Worm (Caenorhabditis elegans) whole organism, L1 larva: ENCODE measurements around the gene ora-1.

Experiments used
- C04F5.9 ChIP-seq: sonication (generic microtip); optimal IDR thresholded peaks from 2 replicates; lab custom pipeline; 2016; ENCODE audit warnings: missing genetic modification characterization, missing compliant biosample characterization
- C16A3.4 ChIP-seq: fragments of 150-350 bp; optimal IDR thresholded peaks from 2 replicates; lab custom pipeline; 2014; ENCODE audit warnings: missing biosample characterization, missing genetic modification characterization
- Y116A8C.19 ChIP-seq: sonication (generic microtip); optimal IDR thresholded peaks from 2 replicates; lab custom pipeline; 2016; ENCODE audit warnings: missing compliant biosample characterization, missing genetic modification characterization, borderline replicate concordance
- blmp-1 ChIP-seq: fragments of 150-350 bp; optimal IDR thresholded peaks from 2 replicates; lab custom pipeline; 2014; ENCODE audit warnings: missing biosample characterization, missing genetic modification characterization
- ceh-63 ChIP-seq: fragments of 200-800 bp; sonication (Bioruptor generic); optimal IDR thresholded peaks from 2 replicates; lab custom pipeline; 2018; ENCODE audit warnings: mild to moderate bottlenecking, missing genetic modification characterization, missing compliant biosample characterization
- ceh-8 ChIP-seq: fragments of 200-800 bp; sonication (Bioruptor generic); optimal IDR thresholded peaks from 2 replicates; lab custom pipeline; 2018; ENCODE audit warnings: mild to moderate bottlenecking, missing genetic modification characterization, moderate library complexity, missing compliant biosample characterization
- ceh-82 ChIP-seq, 3 experiments: fragments of 150-350 bp in 1 of 3; sonication (generic microtip) in 2 of 3; optimal IDR thresholded peaks; 2 replicates each; lab custom pipeline; 2014 to 2017; ENCODE audit warnings: missing biosample characterization in 3 of 3, missing genetic modification characterization in 3 of 3
- ceh-88 ChIP-seq: fragments of 200-800 bp; sonication (Bioruptor generic); IDR thresholded peaks from 2 replicates; pipeline ENCODE4 v1.3.6; 2022; ENCODE audit warnings: missing genetic modification characterization, missing compliant biosample characterization
- ceh-90 ChIP-seq: sonication (generic microtip); optimal IDR thresholded peaks from 2 replicates; lab custom pipeline; 2016; ENCODE audit warnings: missing genetic modification characterization, missing compliant biosample characterization
- dpl-1 ChIP-seq, 3 experiments: fragments of 150-350 bp in 2 of 3; sonication (generic microtip) in 1 of 3; optimal IDR thresholded peaks; 2 replicates each; lab custom pipeline; 2014 to 2017; ENCODE audit warnings: missing biosample characterization in 3 of 3, missing genetic modification characterization in 3 of 3, missing genetic modification reagents in 3 of 3
- dsc-1 ChIP-seq: sonication (generic microtip); optimal IDR thresholded peaks from 2 replicates; lab custom pipeline; 2016; ENCODE audit warnings: mild to moderate bottlenecking, missing genetic modification characterization, missing compliant biosample characterization
- efl-1 ChIP-seq, 4 experiments: fragments of 150-350 bp; optimal IDR thresholded peaks in 3 of 4; peaks in 1 of 4; 1 replicate in 1 of 4; 2 replicates in 3 of 4; lab custom pipeline; 2014; ENCODE audit warnings: missing biosample characterization in 2 of 4, missing genetic modification characterization in 2 of 4, missing genetic modification reagents in 2 of 4
- egl-13 ChIP-seq: sonication (generic microtip); optimal IDR thresholded peaks from 2 replicates; lab custom pipeline; 2016; ENCODE audit warnings: missing genotype, missing genetic modification reagents, missing genetic modification characterization, missing compliant biosample characterization
- elt-2 ChIP-seq: sonication (generic microtip); optimal IDR thresholded peaks from 2 replicates; lab custom pipeline; 2016; ENCODE audit warnings: missing genetic modification characterization, mild to moderate bottlenecking, inconsistent platforms, missing compliant biosample characterization, missing genetic modification reagents
- fkh-10 ChIP-seq: sonication (generic microtip); optimal IDR thresholded peaks from 2 replicates; lab custom pipeline; 2017; ENCODE audit warnings: missing biosample characterization, missing genetic modification reagents, missing genetic modification characterization
- fkh-4 ChIP-seq: sonication (generic microtip); optimal IDR thresholded peaks from 2 replicates; lab custom pipeline; 2016; ENCODE audit warnings: missing compliant biosample characterization, missing genetic modification characterization, borderline replicate concordance
- fkh-8 ChIP-seq: sonication (generic microtip); optimal IDR thresholded peaks from 2 replicates; lab custom pipeline; 2016; ENCODE audit warnings: mild to moderate bottlenecking, missing genetic modification characterization, missing compliant biosample characterization
- fos-1 ChIP-seq: fragments of 150-350 bp; optimal IDR thresholded peaks from 2 replicates; lab custom pipeline; 2014; ENCODE audit warnings: missing biosample characterization, missing genetic modification characterization
- grh-1 ChIP-seq: fragments of 200-800 bp; sonication (Bioruptor generic); IDR thresholded peaks from 2 replicates; pipeline ENCODE4 v1.3.6; 2022; ENCODE audit warnings: missing genetic modification reagents, missing genetic modification characterization, missing compliant biosample characterization
- hlh-4 ChIP-seq: sonication (generic microtip); optimal IDR thresholded peaks from 2 replicates; lab custom pipeline; 2016; ENCODE audit warnings: mild to moderate bottlenecking, missing genetic modification characterization, missing compliant biosample characterization
- irx-1 ChIP-seq: sonication (generic microtip); optimal IDR thresholded peaks from 2 replicates; lab custom pipeline; 2016; ENCODE audit warnings: missing genetic modification characterization, missing compliant biosample characterization
- isw-1 ChIP-seq: fragments of 200-800 bp; sonication (Bioruptor generic); IDR thresholded peaks from 2 replicates; pipeline ENCODE4 v1.3.6; 2022; ENCODE audit warnings: missing genetic modification characterization, missing compliant biosample characterization
- jun-1 ChIP-seq: fragments of 150-350 bp; optimal IDR thresholded peaks from 2 replicates; lab custom pipeline; 2014; ENCODE audit warnings: missing biosample characterization, missing genetic modification reagents, missing genetic modification characterization
- lin-13 ChIP-seq: fragments of 150-350 bp; optimal IDR thresholded peaks from 2 replicates; lab custom pipeline; 2014; ENCODE audit warnings: missing biosample characterization, missing genetic modification reagents, missing genetic modification characterization
- lin-14 ChIP-seq: fragments of 200-800 bp; sonication (Bioruptor generic); optimal IDR thresholded peaks from 2 replicates; lab custom pipeline; 2018; ENCODE audit warnings: mild to moderate bottlenecking, missing genetic modification characterization, moderate library complexity, missing compliant biosample characterization
- lin-15B ChIP-seq: fragments of 150-350 bp; sonication (generic microtip); optimal IDR thresholded peaks from 3 replicates; lab custom pipeline; 2014; ENCODE audit warnings: missing biosample characterization, missing genetic modification characterization
- lin-35 ChIP-seq, 2 experiments: fragments of 150-350 bp; optimal IDR thresholded peaks; 2 replicates each; lab custom pipeline; 2014; ENCODE audit warnings: missing biosample characterization in 2 of 2, missing genetic modification characterization in 2 of 2, missing genetic modification reagents in 2 of 2
- lir-3 ChIP-seq: sonication (generic microtip); optimal IDR thresholded peaks from 2 replicates; lab custom pipeline; 2016; ENCODE audit warnings: mild to moderate bottlenecking, missing genetic modification characterization, moderate library complexity, missing compliant biosample characterization; ENCODE audit not compliant: poor library complexity
- lsy-2 ChIP-seq, 2 experiments: fragments of 150-350 bp; optimal IDR thresholded peaks; 2 replicates each; lab custom pipeline; 2014; ENCODE audit warnings: missing biosample characterization in 2 of 2, missing genetic modification characterization in 2 of 2
- mab-9 ChIP-seq: fragments of 200-800 bp; sonication (Bioruptor generic); IDR thresholded peaks from 2 replicates; pipeline ENCODE4 v1.3.6; 2022; ENCODE audit warnings: missing genetic modification reagents, missing genetic modification characterization, missing compliant biosample characterization
- mdl-1 ChIP-seq, 2 experiments: fragments of 150-350 bp; optimal IDR thresholded peaks; 2 replicates each; lab custom pipeline; 2014 to 2017; ENCODE audit warnings: missing biosample characterization in 2 of 2, missing genetic modification characterization in 2 of 2, inconsistent platforms in 1 of 2
- mep-1 ChIP-seq: fragments of 150-350 bp; optimal IDR thresholded peaks from 2 replicates; lab custom pipeline; 2014; ENCODE audit warnings: missing biosample characterization, missing genetic modification characterization
- nhr-19 ChIP-seq: fragments of 200-800 bp; sonication (Bioruptor generic); conservative IDR thresholded peaks from 2 replicates; pipeline ENCODE4 v1.3.6; 2022; ENCODE audit warnings: missing genetic modification characterization, missing compliant biosample characterization
- nhr-20 ChIP-seq: sonication (generic microtip); optimal IDR thresholded peaks from 2 replicates; lab custom pipeline; 2016; ENCODE audit warnings: mild to moderate bottlenecking, missing genetic modification characterization, missing compliant biosample characterization
- nhr-47 ChIP-seq: sonication (generic microtip); optimal IDR thresholded peaks from 2 replicates; lab custom pipeline; 2016; ENCODE audit warnings: mild to moderate bottlenecking, missing genetic modification characterization, moderate library complexity, missing compliant biosample characterization
- nhr-71 ChIP-seq: sonication (generic microtip); optimal IDR thresholded peaks from 2 replicates; lab custom pipeline; 2016; ENCODE audit warnings: mild to moderate bottlenecking, missing genetic modification characterization, moderate library complexity, missing compliant biosample characterization
- nhr-77 ChIP-seq: fragments of 150-350 bp; optimal IDR thresholded peaks from 2 replicates; lab custom pipeline; 2014; ENCODE audit warnings: missing biosample characterization, missing genetic modification characterization
- nhr-85 ChIP-seq: sonication (generic microtip); peaks from one replicate; lab custom pipeline; 2016; ENCODE audit warnings: missing genetic modification characterization, inconsistent platforms, missing compliant biosample characterization
- nhr-90 ChIP-seq: sonication (generic microtip); optimal IDR thresholded peaks from 2 replicates; lab custom pipeline; 2016; ENCODE audit warnings: mild to moderate bottlenecking, missing genetic modification characterization, missing compliant biosample characterization; ENCODE audit not compliant: poor library complexity
- pax-3 ChIP-seq: fragments of 200-800 bp; sonication (Bioruptor generic); optimal IDR thresholded peaks from 2 replicates; lab custom pipeline; 2018; ENCODE audit warnings: mild to moderate bottlenecking, missing genetic modification characterization, moderate library complexity, missing compliant biosample characterization
- rnt-1 ChIP-seq: sonication (generic microtip); optimal IDR thresholded peaks from 2 replicates; lab custom pipeline; 2016; ENCODE audit warnings: mild to moderate bottlenecking, missing genetic modification characterization, moderate library complexity, missing compliant biosample characterization
- skn-1 ChIP-seq: fragments of 150-350 bp; optimal IDR thresholded peaks from 2 replicates; lab custom pipeline; 2014; ENCODE audit warnings: missing biosample characterization, missing genetic modification characterization
- snu-23 ChIP-seq: sonication (generic microtip); optimal IDR thresholded peaks from 2 replicates; lab custom pipeline; 2016; ENCODE audit warnings: missing genetic modification characterization, missing compliant biosample characterization
- sox-4 ChIP-seq: sonication (generic microtip); optimal IDR thresholded peaks from 2 replicates; lab custom pipeline; 2016; ENCODE audit warnings: missing genetic modification characterization, missing compliant biosample characterization
- swsn-7 ChIP-seq: sonication (generic microtip); optimal IDR thresholded peaks from 2 replicates; lab custom pipeline; 2016; ENCODE audit warnings: missing genetic modification characterization, missing compliant biosample characterization
- unc-86 ChIP-seq: sonication (generic microtip); optimal IDR thresholded peaks from 2 replicates; lab custom pipeline; 2016; ENCODE audit warnings: missing genetic modification characterization, missing compliant biosample characterization
- unc-98 ChIP-seq: fragments of 200-800 bp; sonication (Bioruptor generic); IDR thresholded peaks from 2 replicates; pipeline ENCODE4 v1.3.6; 2022; ENCODE audit warnings: missing genetic modification characterization, missing compliant biosample characterization
- vab-15 ChIP-seq: sonication (generic microtip); optimal IDR thresholded peaks from 2 replicates; lab custom pipeline; 2017; ENCODE audit warnings: missing genotype, mild to moderate bottlenecking, missing genetic modification characterization, missing compliant biosample characterization
- xbp-1 ChIP-seq: sonication (generic microtip); optimal IDR thresholded peaks from 2 replicates; lab custom pipeline; 2016; ENCODE audit warnings: missing genetic modification characterization, missing compliant biosample characterization
- ztf-11 ChIP-seq, 2 experiments: sonication (generic microtip); optimal IDR thresholded peaks; 2 replicates each; lab custom pipeline; 2016 to 2017; ENCODE audit warnings: missing genetic modification characterization in 2 of 2, missing biosample characterization in 1 of 2, missing compliant biosample characterization in 1 of 2

Gene ora-1

DNA sequence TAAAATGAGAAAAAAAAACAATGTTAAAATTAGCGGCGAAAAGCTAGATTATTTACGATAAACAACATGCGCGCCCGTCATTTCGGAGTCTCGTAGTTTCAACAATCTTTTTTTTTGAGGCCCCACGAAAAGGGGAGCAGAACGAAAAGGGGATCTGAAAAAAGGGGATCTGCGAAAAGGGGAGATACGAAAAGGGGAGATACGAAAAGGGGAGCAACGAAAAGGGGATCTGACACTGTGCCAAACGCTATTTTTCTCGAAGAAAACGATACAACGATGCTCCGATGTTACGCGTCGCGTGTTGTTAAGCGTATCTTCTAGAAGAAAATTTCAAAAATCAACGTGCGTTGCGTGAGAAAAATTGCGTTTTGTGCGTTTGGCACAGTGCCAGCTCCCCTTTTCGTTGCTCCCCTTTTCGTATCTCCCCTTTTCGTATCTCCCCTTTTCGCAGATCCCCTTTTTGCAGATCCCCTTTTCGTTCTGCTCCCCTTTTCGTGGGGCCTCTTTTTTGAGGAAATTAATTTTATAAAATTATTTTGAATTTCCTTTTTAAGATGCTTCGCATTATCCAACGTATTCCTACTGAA, 38.1 kb downstream of the ora-1 start, which contains the start of gene C26B2.7:
Gene C26B2.7, plus strand, starts transcription at position 549 of the 587 bp plus-strand sequence.
- peak; percentile 41 for TF ChIP-seq C16A3.4 (tag; lab: Kevin White, UChicago)
- TF ChIP-seq C04F5.9 (tag; lab: Kevin White, UChicago), result peak; percentile 54
- TF ChIP-seq lin-15B, result peak; percentile 36
- peak; percentile 69 to 80 for TF ChIP-seq lsy-2 (tag; optimal IDR thresholded peaks at IDR 0.05; lab: Kevin White, UChicago)
- TF ChIP-seq snu-23 (GFP tag; lab: Kevin White, UChicago), result peak; percentile 82
- peak; percentile 5 for TF ChIP-seq elt-2 (tag; lab: Kevin White, UChicago)
- peak; percentile 47 to 82 (median 50) for TF ChIP-seq ceh-82 (tag; optimal IDR thresholded peaks at IDR 0.05; lab: Kevin White, UChicago)
- TF ChIP-seq swsn-7, result peak; percentile 81
- TF ChIP-seq nhr-85 (tag; lab: Kevin White, UChicago), result peak; percentile 67
- peak; percentile 34 for TF ChIP-seq skn-1
- peak; percentile 54 for TF ChIP-seq ceh-63 (GFP tag; lab: Kevin White, UChicago)
- peak; percentile 82 for TF ChIP-seq nhr-90
- peak; percentile 69 to 82 for TF ChIP-seq efl-1 (optimal IDR thresholded peaks at IDR 0.05; lab: Kevin White, UChicago)
- TF ChIP-seq efl-1 (GFP tag; optimal IDR thresholded peaks at IDR 0.05 in 1 of 2; lab: Kevin White, UChicago), result peak; percentile 83 to 98
- peak in 1 of 2 experiments; percentile 52 for TF ChIP-seq mdl-1 (tag; optimal IDR thresholded peaks at IDR 0.05; lab: Kevin White, UChicago)
- 0 out of 2 replicates have a peak, but pooled peaks have one; percentile 27 for TF ChIP-seq grh-1
- peak; percentile 76 for TF ChIP-seq vab-15 (tag; lab: Kevin White, UChicago)
- TF ChIP-seq unc-98 (GFP tag; lab: Robert Waterston, UW), result peak; percentile 76
- peak; percentile 75 for TF ChIP-seq fkh-8
- TF ChIP-seq unc-86, result peak; percentile 84
- peak; percentile 86 for TF ChIP-seq egl-13 (tag; lab: Kevin White, UChicago)
- TF ChIP-seq lin-35 (GFP tag; optimal IDR thresholded peaks at IDR 0.05; lab: Kevin White, UChicago), result peak; percentile 76 to 89
- peak; percentile 31 for TF ChIP-seq blmp-1
- TF ChIP-seq nhr-20 (tag; lab: Kevin White, UChicago), result peak; percentile 83
- peak in 1 of 2 experiments; percentile 94 for TF ChIP-seq ztf-11 (tag; optimal IDR thresholded peaks at IDR 0.05; lab: Kevin White, UChicago)
- TF ChIP-seq rnt-1 (tag; lab: Kevin White, UChicago), result peak; percentile 95
- TF ChIP-seq mab-9 (GFP tag; lab: Robert Waterston, UW), result peak; percentile 64; the same call in 1 of the 2 replicates
- TF ChIP-seq Y116A8C.19 (tag; lab: Kevin White, UChicago), result peak; percentile 28
- peak; percentile 33 for TF ChIP-seq nhr-77 (tag; lab: Kevin White, UChicago)
- TF ChIP-seq ceh-90 (tag; lab: Kevin White, UChicago), result peak; percentile 53
- peak; percentile 47 for TF ChIP-seq fkh-10 (GFP tag; lab: Kevin White, UChicago)
- peak; percentile 86 for TF ChIP-seq ceh-88 (GFP tag; lab: Robert Waterston, UW)
- TF ChIP-seq lin-14 (GFP tag; lab: Kevin White, UChicago), result peak; percentile 81
- peak; percentile 22 for TF ChIP-seq lin-13 (GFP tag; lab: Kevin White, UChicago)
- TF ChIP-seq dsc-1 (tag; lab: Kevin White, UChicago), result peak; percentile 83
- TF ChIP-seq lir-3 (tag; lab: Kevin White, UChicago), result peak; percentile 88
- peak; percentile 21 for TF ChIP-seq fos-1 (tag; lab: Kevin White, UChicago)
- TF ChIP-seq jun-1 (tag; lab: Kevin White, UChicago), result peak; percentile 44
- TF ChIP-seq irx-1 (tag; lab: Kevin White, UChicago), result peak; percentile 22
- TF ChIP-seq nhr-47 (tag; lab: Kevin White, UChicago), result peak; percentile 88
- TF ChIP-seq nhr-19 (GFP tag; lab: Robert Waterston, UW), result peak; percentile 85
- peak; percentile 7 for TF ChIP-seq hlh-4
- peak; percentile 37 for TF ChIP-seq ceh-8 (GFP tag; lab: Kevin White, UChicago)
- peak; percentile 83 for TF ChIP-seq sox-4 (tag; lab: Kevin White, UChicago)
- peak; percentile 48 for TF ChIP-seq fkh-4 (tag; lab: Kevin White, UChicago)
- TF ChIP-seq isw-1 (GFP tag; lab: Robert Waterston, UW), result peak; percentile 81
- peak; percentile 22 for TF ChIP-seq mep-1 (tag; lab: Kevin White, UChicago)
- TF ChIP-seq xbp-1, result peak; percentile 84
- TF ChIP-seq dpl-1 (GFP tag; optimal IDR thresholded peaks at IDR 0.05; lab: Kevin White, UChicago), result peak; percentile 69 to 85 (median 81)
- peak; percentile 88 for TF ChIP-seq nhr-71
- peak; percentile 76 for TF ChIP-seq pax-3 (tag; lab: Kevin White, UChicago)
